Fruit fly (Drosophila melanogaster): ENCODE results near the gene Galt.

Gene Galt

dm6 chr2L:6622031-6622430 is 45.8 kb downstream of the Galt start:
- TF ChIP-seq dsx (GFP tag; optimal IDR thresholded peaks at IDR 0.05; ENCODE audit: poor library complexity, severe bottlenecking) = no peak
- TF ChIP-seq CG6276 (GFP tag; optimal IDR thresholded peaks at IDR 0.05) = no peak
- no peak for TF ChIP-seq CG32006 (GFP tag; optimal IDR thresholded peaks at IDR 0.05)
- no peak for TF ChIP-seq Hr38 (GFP tag; optimal IDR thresholded peaks at IDR 0.05)
- no peak for TF ChIP-seq achi (GFP tag; optimal IDR thresholded peaks at IDR 0.05)
- TF ChIP-seq svp (GFP tag) = no peak
- no peak for TF ChIP-seq pdm3 (GFP tag; optimal IDR thresholded peaks at IDR 0.05)
- TF ChIP-seq topi (GFP tag; optimal IDR thresholded peaks at IDR 0.05) = no peak
- TF ChIP-seq Met (GFP tag; optimal IDR thresholded peaks at IDR 0.05) = no peak
- TF ChIP-seq ss (GFP tag; optimal IDR thresholded peaks at IDR 0.05) = no peak
- TF ChIP-seq CG1621 (tag; optimal IDR thresholded peaks at IDR 0.05) = no peak
- no peak for TF ChIP-seq CG10631 (GFP tag; optimal IDR thresholded peaks at IDR 0.05)
- no peak for TF ChIP-seq Sox14 (GFP tag; optimal IDR thresholded peaks at IDR 0.05)
- no peak for TF ChIP-seq Smox (GFP tag; optimal IDR thresholded peaks at IDR 0.05)
- no peak for TF ChIP-seq salr (GFP tag; optimal IDR thresholded peaks at IDR 0.05)
- no peak for TF ChIP-seq Blimp-1 (GFP tag; optimal IDR thresholded peaks at IDR 0.05)

dm6 chr2L:6621600-6621999 is 46.2 kb downstream of the Galt start, which contains the start of gene DIP-iota:
Gene DIP-iota (minus strand): TSS chr2L:6621700.
- TF ChIP-seq CG15336 (GFP tag; IDR thresholded peaks at IDR 0.05) (no peak), Gug (GFP tag; IDR thresholded peaks at IDR 0.05) (no peak), Eip75B (GFP tag; optimal IDR thresholded peaks at IDR 0.05) (no peak), CG8119 (GFP tag; IDR thresholded peaks at IDR 0.05) (no peak), CG8632 (GFP tag; optimal IDR thresholded peaks at IDR 0.05) (no peak), CG6808 (GFP tag; optimal IDR thresholded peaks at IDR 0.05) (no peak), net (GFP tag; optimal IDR thresholded peaks at IDR 0.05) (no peak), Sox14 (GFP tag; optimal IDR thresholded peaks at IDR 0.05) (no peak), Met (GFP tag; optimal IDR thresholded peaks at IDR 0.05) (no peak), CG16779 (tag; optimal IDR thresholded peaks at IDR 0.05) (no peak), Smox (GFP tag; optimal IDR thresholded peaks at IDR 0.05) (no peak), CG1621 (tag; optimal IDR thresholded peaks at IDR 0.05) (no peak)

Measured in whole organism, prepupa.